Worm (Caenorhabditis elegans): ENCODE measurements around the gene nmur-1.

- TF ChIP-seq dao-5 (tag; optimal IDR thresholded peaks at IDR 0.05) (no peak), W03F9.2 (tag; optimal IDR thresholded peaks at IDR 0.05) (no peak)
Measured at ce11 chrX:8953011-8953410, 27.8 kb upstream of the nmur-1 start.

Measured in whole organism, L4/young adult.